Worm (Caenorhabditis elegans): ENCODE data around the gene cah-1.

- no peak for TF ChIP-seq ztf-11 (tag; optimal IDR thresholded peaks at IDR 0.05)
- no peak for TF ChIP-seq nhr-77 (tag; optimal IDR thresholded peaks at IDR 0.05)
- no peak for TF ChIP-seq nhr-237 (tag; optimal IDR thresholded peaks at IDR 0.05)
- no peak for TF ChIP-seq nhr-25 (tag; optimal IDR thresholded peaks at IDR 0.05)
Measured at ce11 chrIII:5105485-5105884, 20.1 kb upstream of the cah-1 start.
